Worm (Caenorhabditis elegans): ENCODE measurements around the gene lro-1.

- TF ChIP-seq dao-5 (tag; optimal IDR thresholded peaks at IDR 0.05) (no peak), W03F9.2 (tag; optimal IDR thresholded peaks at IDR 0.05) (no peak), him-1 (tag; optimal IDR thresholded peaks at IDR 0.05) (no peak)
Measured at ce11 chrX:6259081-6259480, 12.8 kb upstream of the lro-1 start.
